Fruit fly (Drosophila melanogaster) whole organism, embryonic: ENCODE results near the gene ssp5.

Experiments
- CG10321 ChIP-seq: fragments of 200-800 bp; sonication (Bioruptor generic); IDR thresholded peaks from 2 replicates; pipeline ENCODE4 v1.3.6; 2022; ENCODE audit warnings: missing biosample characterization, missing genetic modification characterization
- CG12104 ChIP-seq: fragments of 200-800 bp; sonication (Bioruptor generic); optimal IDR thresholded peaks from 3 replicates; lab custom pipeline; 2016; ENCODE audit warnings: missing biosample characterization, missing genetic modification characterization
- CG12219 ChIP-seq: fragments of 200-800 bp; sonication (Bioruptor generic); optimal IDR thresholded peaks from 3 replicates; lab custom pipeline; 2018; ENCODE audit warnings: missing biosample characterization, mild to moderate bottlenecking, missing genetic modification characterization
- CG12236 ChIP-seq: fragments of 200-800 bp; sonication (Bioruptor generic); optimal IDR thresholded peaks from 2 replicates; lab custom pipeline; 2016; ENCODE audit warnings: missing biosample characterization, missing genetic modification characterization
- CG12744 ChIP-seq: fragments of 200-800 bp; sonication (Bioruptor generic); optimal IDR thresholded peaks from 2 replicates; lab custom pipeline; 2016; ENCODE audit warnings: missing biosample characterization, missing genetic modification characterization
- CG14050 ChIP-seq: fragments of 200-800 bp; sonication (Bioruptor generic); IDR thresholded peaks from 3 replicates; pipeline ENCODE4 v1.3.6; 2022; ENCODE audit warnings: missing biosample characterization, missing genetic modification characterization
- CG14441 ChIP-seq: fragments of 200-800 bp; sonication (Bioruptor generic); IDR thresholded peaks from 2 replicates; pipeline ENCODE4 v1.3.6; 2022; ENCODE audit warnings: missing biosample characterization, missing genetic modification characterization
- CG14965 ChIP-seq: fragments of 200-800 bp; sonication (Bioruptor generic); optimal IDR thresholded peaks from 2 replicates; lab custom pipeline; 2016; ENCODE audit warnings: missing biosample characterization, missing genetic modification characterization, borderline replicate concordance
- CG15073 ChIP-seq: fragments of 200-800 bp; sonication (Bioruptor generic); optimal IDR thresholded peaks from 2 replicates; lab custom pipeline; 2016; ENCODE audit warnings: missing biosample characterization, missing genetic modification characterization
- CG1647 ChIP-seq: fragments of 200-800 bp; sonication (Bioruptor generic); optimal IDR thresholded peaks from 3 replicates; lab custom pipeline; 2016; ENCODE audit warnings: missing biosample characterization, missing genetic modification characterization
- CG16813 ChIP-seq: fragments of 200-800 bp; sonication (Bioruptor generic); IDR thresholded peaks from 3 replicates; pipeline ENCODE4 v1.3.6; 2022; ENCODE audit warnings: missing biosample characterization, missing genetic modification characterization; ENCODE audit not compliant: partially characterized antibody
- CG17186 ChIP-seq: fragments of 200-800 bp; sonication (Bioruptor generic); optimal IDR thresholded peaks from 3 replicates; lab custom pipeline; 2017; ENCODE audit warnings: missing biosample characterization, missing genetic modification reagents, missing genetic modification characterization
- CG17359 ChIP-seq: fragments of 200-800 bp; sonication (Bioruptor generic); optimal IDR thresholded peaks from 3 replicates; lab custom pipeline; 2018; ENCODE audit warnings: missing biosample characterization, mild to moderate bottlenecking, missing genetic modification characterization, moderate library complexity
- CG17361 ChIP-seq: fragments of 200-800 bp; sonication (Bioruptor generic); IDR thresholded peaks from 3 replicates; pipeline ENCODE4 v1.3.6; 2022; ENCODE audit warnings: missing biosample characterization, missing genetic modification characterization
- CG1832 ChIP-seq: fragments of 200-800 bp; sonication (Bioruptor generic); optimal IDR thresholded peaks from 2 replicates; lab custom pipeline; 2017; ENCODE audit warnings: missing biosample characterization, mild to moderate bottlenecking, missing genetic modification characterization, inconsistent platforms
- CG2199 ChIP-seq: fragments of 200-800 bp; sonication (Bioruptor generic); IDR thresholded peaks from 3 replicates; pipeline ENCODE4 v1.3.6; 2022; ENCODE audit warnings: missing biosample characterization, missing genetic modification characterization
- CG32772 ChIP-seq: fragments of 200-800 bp; sonication (Bioruptor generic); IDR thresholded peaks from 2 replicates; pipeline ENCODE4 v1.3.6; 2022; ENCODE audit warnings: missing biosample characterization, missing genetic modification characterization
- CG3726 ChIP-seq: fragments of 200-800 bp; sonication (Bioruptor generic); IDR thresholded peaks from 3 replicates; pipeline ENCODE4, ENCODE4 v1.3.6; 2022; ENCODE audit warnings: missing biosample characterization, missing genetic modification characterization
- CG42726 ChIP-seq: fragments of 200-800 bp; sonication (Bioruptor generic); IDR thresholded peaks from 2 replicates; pipeline ENCODE4 v1.3.6; 2022; ENCODE audit warnings: missing biosample characterization, missing genetic modification characterization; ENCODE audit not compliant: partially characterized antibody
- CG4360 ChIP-seq: fragments of 200-800 bp; sonication (Bioruptor generic); IDR thresholded peaks from 2 replicates; pipeline ENCODE4 v1.3.6; 2022; ENCODE audit warnings: missing biosample characterization, missing genetic modification characterization
- CG4854 ChIP-seq: fragments of 200-800 bp; sonication (Bioruptor generic); optimal IDR thresholded peaks from 2 replicates; lab custom pipeline; 2016; ENCODE audit warnings: missing biosample characterization, missing genetic modification characterization, inconsistent platforms
- CG8388 ChIP-seq: fragments of 200-800 bp; sonication (Bioruptor generic); optimal IDR thresholded peaks from 2 replicates; lab custom pipeline; 2019; ENCODE audit warnings: missing biosample characterization, mild to moderate bottlenecking, missing genetic modification characterization, moderate library complexity
- CG9609 ChIP-seq: fragments of 200-800 bp; sonication (Bioruptor generic); optimal IDR thresholded peaks from 3 replicates; lab custom pipeline; 2016; ENCODE audit warnings: missing biosample characterization, missing genetic modification characterization
- D ChIP-seq, 2 experiments: fragments of 200-800 bp in 1 of 2; fragments of >200 bp in 1 of 2; sonication (Bioruptor generic) in 1 of 2; optimal IDR thresholded peaks; 2 replicates in 1 of 2; 3 replicates in 1 of 2; lab custom pipeline; 2017; ENCODE audit warnings: mild to moderate bottlenecking in 1 of 2, missing biosample characterization in 1 of 2, missing genetic modification characterization in 1 of 2, missing genetic modification reagents in 1 of 2
- Dad ChIP-seq: fragments of 200-800 bp; sonication (Bioruptor generic); optimal IDR thresholded peaks from 3 replicates; lab custom pipeline; 2016; ENCODE audit warnings: missing biosample characterization, missing genetic modification characterization
- Ets97D ChIP-seq: fragments of 200-800 bp; sonication (Bioruptor generic); optimal IDR thresholded peaks from 3 replicates; lab custom pipeline; 2016; ENCODE audit warnings: missing biosample characterization, missing genetic modification characterization
- Fer2 ChIP-seq: fragments of 200-800 bp; sonication (Bioruptor generic); optimal IDR thresholded peaks from 2 replicates; lab custom pipeline; 2018; ENCODE audit warnings: missing biosample characterization, mild to moderate bottlenecking, missing genetic modification characterization, moderate library complexity
- HHEX ChIP-seq: fragments of 200-800 bp; sonication (Bioruptor generic); optimal IDR thresholded peaks from 3 replicates; lab custom pipeline; 2017; ENCODE audit warnings: missing biosample characterization, mild to moderate bottlenecking, missing genetic modification characterization, missing genetic modification reagents
- HmgZ ChIP-seq: fragments of 200-800 bp; sonication (Bioruptor generic); optimal IDR thresholded peaks from 2 replicates; lab custom pipeline; 2018; ENCODE audit warnings: missing biosample characterization, mild to moderate bottlenecking, missing genetic modification characterization
- Lpt ChIP-seq: fragments of >200 bp; optimal IDR thresholded peaks from 2 replicates; lab custom pipeline; 2018; ENCODE audit warnings: missing biosample characterization, missing genetic modification characterization
- Med ChIP-seq: fragments of 200-800 bp; sonication (Bioruptor generic); peaks from one replicate; lab custom pipeline; 2016; ENCODE audit warnings: missing biosample characterization, missing genetic modification characterization, mild to moderate bottlenecking, inconsistent platforms, moderate library complexity
- Sin3A ChIP-seq: fragments of >200 bp; optimal IDR thresholded peaks from 2 replicates; lab custom pipeline; 2018
- Spps ChIP-seq: fragments of 200-800 bp; sonication (Bioruptor generic); optimal IDR thresholded peaks from 2 replicates; lab custom pipeline; 2018; ENCODE audit warnings: missing biosample characterization, mild to moderate bottlenecking, missing genetic modification characterization
- Taf1 ChIP-seq: fragments of 200-800 bp; sonication (Bioruptor generic); IDR thresholded peaks from 2 replicates; pipeline ENCODE4 v1.3.6; 2022; ENCODE audit warnings: missing biosample characterization, missing genetic modification characterization
- ase ChIP-seq: fragments of 200-800 bp; sonication (Bioruptor generic); IDR thresholded peaks from 3 replicates; pipeline ENCODE4 v1.3.6; 2022; ENCODE audit warnings: missing biosample characterization, missing genetic modification characterization
- caup ChIP-seq: fragments of 200-800 bp; sonication (Bioruptor generic); optimal IDR thresholded peaks from 3 replicates; lab custom pipeline; 2017; ENCODE audit warnings: missing biosample characterization, mild to moderate bottlenecking, missing genetic modification characterization, moderate library complexity; ENCODE audit not compliant: severe bottlenecking
- eve ChIP-seq, 2 experiments: fragments of >200 bp; optimal IDR thresholded peaks; 2 replicates each; lab custom pipeline; 2017; ENCODE audit warnings: missing biosample characterization in 2 of 2, missing genetic modification characterization in 2 of 2
- fd102C ChIP-seq: fragments of 200-800 bp; sonication (Bioruptor generic); optimal IDR thresholded peaks from 2 replicates; lab custom pipeline; 2018; ENCODE audit warnings: missing biosample characterization, mild to moderate bottlenecking, missing genetic modification characterization, moderate library complexity
- ftz-f1 ChIP-seq: fragments of 200-800 bp; sonication (Bioruptor generic); optimal IDR thresholded peaks from 2 replicates; lab custom pipeline; 2016; ENCODE audit warnings: missing biosample characterization, missing genetic modification characterization
- fu2 ChIP-seq: fragments of 200-800 bp; sonication (Bioruptor generic); optimal IDR thresholded peaks from 2 replicates; lab custom pipeline; 2016; ENCODE audit warnings: missing biosample characterization, missing genetic modification characterization
- gem ChIP-seq: fragments of 200-800 bp; sonication (Bioruptor generic); optimal IDR thresholded peaks from 2 replicates; lab custom pipeline; 2019; ENCODE audit warnings: missing biosample characterization, mild to moderate bottlenecking, missing genetic modification characterization, moderate library complexity
- gfzf ChIP-seq: fragments of 200-800 bp; sonication (Bioruptor generic); optimal IDR thresholded peaks from 2 replicates; lab custom pipeline; 2016; ENCODE audit warnings: missing biosample characterization, mild to moderate bottlenecking, missing genetic modification characterization, moderate library complexity
- ken ChIP-seq: fragments of 200-800 bp; sonication (Bioruptor generic); IDR thresholded peaks from 3 replicates; pipeline ENCODE4 v1.3.6; 2022; ENCODE audit warnings: missing biosample characterization, missing genetic modification characterization
- nerfin-1 ChIP-seq: fragments of 200-800 bp; sonication (Bioruptor generic); optimal IDR thresholded peaks from 3 replicates; lab custom pipeline; 2019; ENCODE audit warnings: missing biosample characterization, mild to moderate bottlenecking, missing genetic modification characterization, moderate library complexity
- onecut ChIP-seq: fragments of 200-800 bp; sonication (Bioruptor generic); IDR thresholded peaks from 2 replicates; pipeline ENCODE4 v1.3.6; 2022; ENCODE audit warnings: missing biosample characterization, missing genetic modification characterization
- sd ChIP-seq: fragments of 200-800 bp; sonication (Bioruptor generic); optimal IDR thresholded peaks from 3 replicates; lab custom pipeline; 2018; ENCODE audit warnings: missing biosample characterization, mild to moderate bottlenecking, missing genetic modification characterization, moderate library complexity
- stc ChIP-seq: fragments of 200-800 bp; sonication (Bioruptor generic); IDR thresholded peaks from 2 replicates; pipeline ENCODE4 v1.3.6; 2022; ENCODE audit warnings: missing biosample characterization, missing genetic modification characterization
- tap ChIP-seq: fragments of 200-800 bp; optimal IDR thresholded peaks from 3 replicates; lab custom pipeline; 2019; ENCODE audit warnings: missing biosample characterization, mild to moderate bottlenecking, missing genetic modification characterization, moderate library complexity
- unpg ChIP-seq: fragments of 200-800 bp; sonication (Bioruptor generic); optimal IDR thresholded peaks from 3 replicates; lab custom pipeline; 2018; ENCODE audit warnings: missing biosample characterization, mild to moderate bottlenecking, missing genetic modification characterization, moderate library complexity
- zen ChIP-seq: fragments of 200-800 bp; sonication (Bioruptor generic); optimal IDR thresholded peaks from 3 replicates; lab custom pipeline; 2018; ENCODE audit warnings: missing biosample characterization, mild to moderate bottlenecking, missing genetic modification characterization, moderate library complexity
- zfh1 ChIP-seq: fragments of 200-800 bp; sonication (Bioruptor generic); IDR thresholded peaks from 3 replicates; pipeline ENCODE4 v1.3.6; 2022; ENCODE audit warnings: missing biosample characterization, missing genetic modification characterization

ssp5 gene

DNA sequence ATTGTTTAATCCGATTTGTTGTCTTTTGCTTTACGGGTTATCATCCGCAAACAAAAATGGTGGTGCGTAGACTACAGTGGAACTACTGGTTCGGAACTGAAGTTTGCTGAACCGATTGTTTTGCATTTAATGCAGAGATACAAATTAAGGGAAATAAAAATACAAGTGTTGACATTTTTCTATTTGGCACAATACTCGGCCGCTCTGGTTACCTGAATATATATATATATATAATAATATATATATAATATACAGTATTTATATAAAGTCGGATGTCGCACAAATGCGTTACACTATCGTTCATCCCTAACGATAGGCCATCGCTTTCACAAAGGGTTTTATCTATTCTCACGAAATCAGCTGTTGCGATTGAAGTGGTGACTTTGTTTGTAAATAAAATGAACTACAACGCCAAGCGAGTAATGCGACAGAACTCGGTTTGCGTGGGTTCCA, 16.1 kb upstream of the ssp5 start, which contains the start of the genes DCAF12 and Spt3 (continued):
- TF ChIP-seq stc (GFP tag; lab: Robert Waterston, UW): no peak
- no peak for TF ChIP-seq ase (GFP tag; lab: Robert Waterston, UW)
- TF ChIP-seq Sin3A: no peak
- TF ChIP-seq CG1832 (GFP tag; lab: Kevin White, UChicago): no peak
- TF ChIP-seq zfh1 (GFP tag; lab: Robert Waterston, UW): peak; percentile 62; the same call in 1 of the 3 replicates
- no peak for TF ChIP-seq D (optimal IDR thresholded peaks at IDR 0.05; lab: Kevin White, UChicago)
- TF ChIP-seq D (GFP tag; optimal IDR thresholded peaks at IDR 0.05; lab: Kevin White, UChicago): peak; percentile 38
- no peak for TF ChIP-seq CG3726 (GFP tag; lab: Robert Waterston, UW)
- TF ChIP-seq Dad (GFP tag; lab: Kevin White, UChicago): no peak
- TF ChIP-seq CG8388: peak; percentile 38
- TF ChIP-seq CG10321 (GFP tag; lab: Robert Waterston, UW): no peak
- no peak for TF ChIP-seq fd102C (GFP tag; lab: Kevin White, UChicago)
- peak; percentile 81 for TF ChIP-seq gem (tag; lab: Kevin White, UChicago)
- TF ChIP-seq HmgZ (tag; lab: Kevin White, UChicago): no peak
- TF ChIP-seq Lpt: no peak
- no peak for TF ChIP-seq CG4854 (GFP tag; lab: Kevin White, UChicago)
- TF ChIP-seq CG17361 (GFP tag; lab: Robert Waterston, UW): no peak; the same call in 1 of the 3 replicates
- peak; percentile 54 for TF ChIP-seq nerfin-1 (tag; lab: Kevin White, UChicago)
- no peak for TF ChIP-seq CG15073 (GFP tag; lab: Kevin White, UChicago)
- no peak for TF ChIP-seq CG12744 (GFP tag; lab: Kevin White, UChicago)
- TF ChIP-seq fu2 (GFP tag; lab: Kevin White, UChicago): no peak
- 0 out of 2 replicates have a peak, but pooled peaks have one; percentile 23 for TF ChIP-seq CG32772 (GFP tag; lab: Robert Waterston, UW)
- TF ChIP-seq gfzf: no peak
- TF ChIP-seq unpg (GFP tag; lab: Kevin White, UChicago): no peak
- no peak for TF ChIP-seq HHEX (GFP tag; lab: Kevin White, UChicago)
- peak; percentile 61 for TF ChIP-seq caup (GFP tag; lab: Kevin White, UChicago)
- no peak for TF ChIP-seq CG17359 (tag; lab: Kevin White, UChicago)
- TF ChIP-seq CG17186 (GFP tag; lab: Kevin White, UChicago): peak; percentile 2
- TF ChIP-seq CG2199 (GFP tag; lab: Robert Waterston, UW): no peak
- no peak for TF ChIP-seq sd (tag; lab: Kevin White, UChicago)
- peak; percentile 96 for TF ChIP-seq CG16813 (GFP tag; lab: Robert Waterston, UW)
- TF ChIP-seq CG14965 (GFP tag; lab: Kevin White, UChicago): no peak
- peak; percentile 63 for TF ChIP-seq CG42726 (GFP tag; lab: Robert Waterston, UW)
- TF ChIP-seq CG9609 (GFP tag; lab: Kevin White, UChicago): no peak
- TF ChIP-seq CG14441 (GFP tag; lab: Robert Waterston, UW): peak; percentile 37; the same call in 1 of the 2 replicates
- TF ChIP-seq eve (GFP tag; optimal IDR thresholded peaks at IDR 0.05; lab: Kevin White, UChicago): no peak
- TF ChIP-seq Spps: peak; percentile 28
- no peak for TF ChIP-seq CG12236
- no peak for TF ChIP-seq CG4360
- peak; percentile 27 for TF ChIP-seq Fer2
- no peak for TF ChIP-seq Taf1 (GFP tag; lab: Robert Waterston, UW)
- no peak for TF ChIP-seq CG12219 (GFP tag; lab: Kevin White, UChicago)
- TF ChIP-seq Med (GFP tag; lab: Kevin White, UChicago): peak; percentile 76
- TF ChIP-seq ken: 0 out of 3 replicates have a peak, but pooled peaks have one; percentile 58
- no peak for TF ChIP-seq tap (tag; lab: Kevin White, UChicago)
- no peak for TF ChIP-seq CG12104 (GFP tag; lab: Kevin White, UChicago)
- no peak for TF ChIP-seq Ets97D (GFP tag; lab: Kevin White, UChicago)
- TF ChIP-seq CG14050 (GFP tag; lab: Robert Waterston, UW): no peak
- TF ChIP-seq onecut: no peak
- no peak for TF ChIP-seq CG1647 (GFP tag; lab: Kevin White, UChicago)
- TF ChIP-seq zen (tag; lab: Kevin White, UChicago): peak; percentile 63
- no peak for TF ChIP-seq ftz-f1 (GFP tag; lab: Kevin White, UChicago)
